Fruit fly (Drosophila melanogaster) whole organism, embryonic: ENCODE results near the gene shv.

Experiments
- Abd-B ChIP-seq: fragments of 200-800 bp; sonication (Bioruptor generic); optimal IDR thresholded peaks from 2 replicates; lab custom pipeline; 2018; ENCODE audit warnings: missing biosample characterization, mild to moderate bottlenecking, missing genetic modification characterization, moderate library complexity
- CG10366 ChIP-seq: fragments of 200-800 bp; sonication (Bioruptor generic); IDR thresholded peaks from 2 replicates; pipeline ENCODE4 v1.3.6; 2022; ENCODE audit warnings: missing biosample characterization, missing genetic modification characterization
- CG12219 ChIP-seq: fragments of 200-800 bp; sonication (Bioruptor generic); optimal IDR thresholded peaks from 3 replicates; lab custom pipeline; 2018; ENCODE audit warnings: missing biosample characterization, mild to moderate bottlenecking, missing genetic modification characterization
- CG12942 ChIP-seq: fragments of 200-800 bp; sonication (Bioruptor generic); optimal IDR thresholded peaks from 3 replicates; lab custom pipeline; 2016; ENCODE audit warnings: missing biosample characterization, missing genetic modification characterization
- CG15479 ChIP-seq: fragments of 200-800 bp; sonication (Bioruptor generic); optimal IDR thresholded peaks from 3 replicates; lab custom pipeline; 2019; ENCODE audit warnings: missing biosample characterization, mild to moderate bottlenecking, missing genetic modification characterization, moderate library complexity
- CG16863 ChIP-seq: fragments of 200-800 bp; sonication (Bioruptor generic); optimal IDR thresholded peaks from 3 replicates; lab custom pipeline; 2016; ENCODE audit warnings: missing biosample characterization, missing genetic modification characterization
- CG18476 ChIP-seq: fragments of 200-800 bp; sonication (Bioruptor generic); optimal IDR thresholded peaks from 2 replicates; lab custom pipeline; 2016; ENCODE audit warnings: missing biosample characterization, mild to moderate bottlenecking, missing genetic modification characterization
- CG18764 ChIP-seq: fragments of 200-800 bp; sonication (Bioruptor generic); optimal IDR thresholded peaks from 3 replicates; lab custom pipeline; 2016; ENCODE audit warnings: missing biosample characterization, missing genetic modification characterization
- CG32532 ChIP-seq: fragments of 200-800 bp; sonication (Bioruptor generic); IDR thresholded peaks from 2 replicates; pipeline ENCODE4 v1.3.6; 2022; ENCODE audit warnings: missing biosample characterization, missing genetic modification characterization
- CG4404 ChIP-seq: fragments of 200-800 bp; sonication (Bioruptor generic); IDR thresholded peaks from 2 replicates; pipeline ENCODE4 v1.3.6; 2022; ENCODE audit warnings: missing biosample characterization, missing genetic modification characterization
- CG6683 ChIP-seq: fragments of 200-800 bp; sonication (Bioruptor generic); optimal IDR thresholded peaks from 2 replicates; lab custom pipeline; 2017; ENCODE audit warnings: missing biosample characterization, mild to moderate bottlenecking, missing genetic modification characterization, missing genetic modification reagents
- CG6854 ChIP-seq: fragments of 200-800 bp; sonication (Bioruptor generic); optimal IDR thresholded peaks from 3 replicates; lab custom pipeline; 2017; ENCODE audit warnings: missing biosample characterization, mild to moderate bottlenecking, missing genetic modification characterization
- CG7745 ChIP-seq: fragments of 200-800 bp; sonication (Bioruptor generic); optimal IDR thresholded peaks from 2 replicates; lab custom pipeline; 2018; ENCODE audit warnings: missing biosample characterization, mild to moderate bottlenecking, missing genetic modification characterization, moderate library complexity
- CG7786 ChIP-seq: fragments of 200-800 bp; sonication (Bioruptor generic); optimal IDR thresholded peaks from 2 replicates; lab custom pipeline; 2016; ENCODE audit warnings: missing biosample characterization, missing genetic modification characterization
- CG8089 ChIP-seq: fragments of 200-800 bp; sonication (Bioruptor generic); optimal IDR thresholded peaks from 3 replicates; lab custom pipeline; 2016; ENCODE audit warnings: missing biosample characterization, missing genetic modification characterization
- CoRest ChIP-seq: fragments of 200-800 bp; sonication (Bioruptor generic); optimal IDR thresholded peaks from 3 replicates; lab custom pipeline; 2018; ENCODE audit warnings: missing biosample characterization, mild to moderate bottlenecking, missing genetic modification characterization, moderate library complexity
- H2.0 ChIP-seq: fragments of 200-800 bp; sonication (Bioruptor generic); IDR thresholded peaks from 2 replicates; pipeline ENCODE4 v1.3.6; 2022; ENCODE audit warnings: missing biosample characterization, missing genetic modification characterization
- Med ChIP-seq: fragments of 200-800 bp; sonication (Bioruptor generic); peaks from one replicate; lab custom pipeline; 2016; ENCODE audit warnings: missing biosample characterization, missing genetic modification characterization, mild to moderate bottlenecking, inconsistent platforms, moderate library complexity
- Mes4 ChIP-seq: fragments of 200-800 bp; sonication (Bioruptor generic); optimal IDR thresholded peaks from 2 replicates; lab custom pipeline; 2016; ENCODE audit warnings: missing biosample characterization, missing genetic modification characterization
- Opbp ChIP-seq: fragments of 200-800 bp; sonication (Bioruptor generic); IDR thresholded peaks from 3 replicates; pipeline ENCODE4 v1.3.6; 2022; ENCODE audit warnings: missing biosample characterization, missing genetic modification characterization; ENCODE audit not compliant: partially characterized antibody
- PHDP ChIP-seq: fragments of 200-800 bp; sonication (Bioruptor generic); optimal IDR thresholded peaks from 3 replicates; lab custom pipeline; 2018; ENCODE audit warnings: missing biosample characterization, mild to moderate bottlenecking, missing genetic modification characterization, moderate library complexity
- Sox102F ChIP-seq: fragments of 200-800 bp; sonication (Bioruptor generic); optimal IDR thresholded peaks from 2 replicates; lab custom pipeline; 2018; ENCODE audit warnings: missing biosample characterization, mild to moderate bottlenecking, missing genetic modification characterization, moderate library complexity
- Ssrp ChIP-seq: fragments of 200-800 bp; sonication (Bioruptor generic); optimal IDR thresholded peaks from 2 replicates; lab custom pipeline; 2018; ENCODE audit warnings: missing biosample characterization, mild to moderate bottlenecking, missing genetic modification characterization, moderate library complexity
- Xrp1 ChIP-seq: fragments of 200-800 bp; sonication (Bioruptor generic); IDR thresholded peaks from 2 replicates; pipeline ENCODE4 v1.3.6; 2022; ENCODE audit warnings: missing biosample characterization, missing genetic modification characterization
- cato ChIP-seq: fragments of 200-800 bp; sonication (Bioruptor generic); optimal IDR thresholded peaks from 2 replicates; lab custom pipeline; 2016; ENCODE audit warnings: missing biosample characterization, missing genetic modification characterization, borderline replicate concordance
- chif ChIP-seq, 2 experiments: fragments of 200-800 bp; sonication (Bioruptor generic); optimal IDR thresholded peaks; 3 replicates each; lab custom pipeline; 2016; ENCODE audit warnings: missing biosample characterization in 2 of 2, missing genetic modification characterization in 2 of 2
- dysf ChIP-seq: fragments of 200-800 bp; sonication (Bioruptor generic); IDR thresholded peaks from 3 replicates; pipeline ENCODE4 v1.3.6; 2022; ENCODE audit warnings: missing biosample characterization, missing genetic modification characterization
- grau ChIP-seq: fragments of 200-800 bp; optimal IDR thresholded peaks from 3 replicates; lab custom pipeline; 2019; ENCODE audit warnings: missing biosample characterization, mild to moderate bottlenecking, missing genetic modification characterization, moderate library complexity
- hb ChIP-seq: fragments of 200-800 bp; sonication (Bioruptor generic); IDR thresholded peaks from 3 replicates; pipeline ENCODE4 v1.3.6; 2022; ENCODE audit warnings: missing biosample characterization, missing genetic modification characterization; ENCODE audit not compliant: partially characterized antibody
- hbn ChIP-seq: fragments of 200-800 bp; sonication (Bioruptor generic); IDR thresholded peaks from 2 replicates; pipeline ENCODE4 v1.3.6; 2022; ENCODE audit warnings: missing biosample characterization, missing genetic modification characterization; ENCODE audit not compliant: partially characterized antibody
- kni ChIP-seq: fragments of 200-800 bp; sonication (Bioruptor generic); optimal IDR thresholded peaks from 3 replicates; lab custom pipeline; 2017; ENCODE audit warnings: mild to moderate bottlenecking, missing biosample characterization, missing genetic modification reagents, missing genetic modification characterization
- mld ChIP-seq: fragments of 200-800 bp; sonication (Bioruptor generic); IDR thresholded peaks from 3 replicates; pipeline ENCODE4 v1.3.6; 2022; ENCODE audit warnings: missing biosample characterization, missing genetic modification characterization; ENCODE audit not compliant: partially characterized antibody
- org-1 ChIP-seq: fragments of 200-800 bp; sonication (Bioruptor generic); optimal IDR thresholded peaks from 2 replicates; lab custom pipeline; 2017; ENCODE audit warnings: missing biosample characterization, missing genetic modification characterization
- p53 ChIP-seq: fragments of 200-800 bp; sonication (Bioruptor generic); optimal IDR thresholded peaks from 2 replicates; lab custom pipeline; 2016; ENCODE audit warnings: missing biosample characterization, missing genetic modification characterization
- pan ChIP-seq, 4 experiments: fragments of >200 bp in 3 of 4; fragments of 200-800 bp in 1 of 4; sonication (Bioruptor generic) in 1 of 4; optimal IDR thresholded peaks in 3 of 4; IDR thresholded peaks in 1 of 4; 2 replicates each; pipeline versions ENCODE4 v1.3.6 to Lab custom; 2017 to 2022; ENCODE audit warnings: missing biosample characterization in 2 of 4, missing genetic modification characterization in 2 of 4, mixed read lengths in 1 of 4
- pfk ChIP-seq: fragments of 200-800 bp; sonication (Bioruptor generic); optimal IDR thresholded peaks from 2 replicates; lab custom pipeline; 2018; ENCODE audit warnings: missing biosample characterization, mild to moderate bottlenecking, missing genetic modification characterization, moderate library complexity
- schlank ChIP-seq: fragments of 200-800 bp; sonication (Bioruptor generic); optimal IDR thresholded peaks from 2 replicates; lab custom pipeline; 2018; ENCODE audit warnings: missing biosample characterization, mild to moderate bottlenecking, missing genetic modification characterization
- sd ChIP-seq: fragments of 200-800 bp; sonication (Bioruptor generic); optimal IDR thresholded peaks from 3 replicates; lab custom pipeline; 2018; ENCODE audit warnings: missing biosample characterization, mild to moderate bottlenecking, missing genetic modification characterization, moderate library complexity
- shn ChIP-seq: fragments of 200-800 bp; sonication (Bioruptor generic); optimal IDR thresholded peaks from 3 replicates; lab custom pipeline; 2016; ENCODE audit warnings: missing biosample characterization, missing genetic modification characterization
- tin ChIP-seq: fragments of 200-800 bp; sonication (Bioruptor generic); optimal IDR thresholded peaks from 3 replicates; lab custom pipeline; 2016; ENCODE audit warnings: missing biosample characterization, missing genetic modification characterization
- unpg ChIP-seq: fragments of 200-800 bp; sonication (Bioruptor generic); optimal IDR thresholded peaks from 3 replicates; lab custom pipeline; 2018; ENCODE audit warnings: missing biosample characterization, mild to moderate bottlenecking, missing genetic modification characterization, moderate library complexity
- vnd ChIP-seq: fragments of 200-800 bp; sonication (Bioruptor generic); IDR thresholded peaks from 3 replicates; pipeline ENCODE4 v1.3.6; 2022; ENCODE audit warnings: missing biosample characterization, missing genetic modification characterization; ENCODE audit not compliant: partially characterized antibody
- wek ChIP-seq: fragments of 200-800 bp; sonication (Bioruptor generic); optimal IDR thresholded peaks from 3 replicates; lab custom pipeline; 2018; ENCODE audit warnings: missing biosample characterization, mild to moderate bottlenecking, missing genetic modification characterization, moderate library complexity
- wor ChIP-seq: fragments of 200-800 bp; sonication (Bioruptor generic); IDR thresholded peaks from 2 replicates; pipeline ENCODE4 v1.3.6; 2022; ENCODE audit warnings: missing biosample characterization, missing genetic modification characterization

The shv gene

dm6 chr2L:440638-441454 is 12.1 kb upstream of the shv start (continued):
- TF ChIP-seq CG18476 (peak; percentile 1), Ssrp (tag; lab: Kevin White, UChicago) (peak; percentile 76), CoRest (tag; lab: Kevin White, UChicago) (peak; percentile 55)

dm6 chr2L:441455-441730 is 11.5 kb upstream of the shv start:
- TF ChIP-seq Opbp (GFP tag; lab: Robert Waterston, UW): 0 out of 3 replicates have a peak, but pooled peaks have one; percentile 27
- peak; percentile 13 for TF ChIP-seq kni (GFP tag; lab: Kevin White, UChicago)
- peak; percentile 26 for TF ChIP-seq sd (tag; lab: Kevin White, UChicago)
- no peak for TF ChIP-seq wor (GFP tag; lab: Robert Waterston, UW)
- TF ChIP-seq schlank (tag; lab: Kevin White, UChicago): no peak
- peak; percentile 30 for TF ChIP-seq Med
- TF ChIP-seq vnd: no peak
- TF ChIP-seq unpg (GFP tag; lab: Kevin White, UChicago): no peak
- no peak for TF ChIP-seq PHDP (tag; lab: Kevin White, UChicago)
- TF ChIP-seq CG16863: no peak
- no peak for TF ChIP-seq mld (GFP tag; lab: Robert Waterston, UW)
- TF ChIP-seq CG7745 (tag; lab: Kevin White, UChicago): peak; percentile 51
- no peak for TF ChIP-seq CG32532 (GFP tag; lab: Robert Waterston, UW)

- TF ChIP-seq CG15479 (GFP tag; lab: Kevin White, UChicago) (peak; percentile 63), CG16863 (peak; percentile 86), Sox102F (GFP tag; lab: Kevin White, UChicago) (peak; percentile 90), Xrp1 (GFP tag; lab: Robert Waterston, UW) (peak; percentile 93), grau (tag; lab: Kevin White, UChicago) (peak; percentile 76), Mes4 (GFP tag; lab: Kevin White, UChicago) (peak; percentile 80), wek (GFP tag; lab: Kevin White, UChicago) (peak; percentile 66), shn (GFP tag; lab: Kevin White, UChicago) (peak; percentile 79), hb (GFP tag; lab: Robert Waterston, UW) (no peak), CG12942 (GFP tag; lab: Kevin White, UChicago) (peak; percentile 79), CG7786 (peak; percentile 80), pfk (no peak), CG4404 (peak; percentile 83), CG18764 (GFP tag; lab: Kevin White, UChicago) (peak; percentile 66), H2.0 (GFP tag; lab: Robert Waterston, UW) (peak; percentile 86), chif (GFP tag; optimal IDR thresholded peaks at IDR 0.05; lab: Kevin White, UChicago) (peak; percentile 78 to 94), cato (peak; percentile 73), CG6854 (peak; percentile 42), CG8089 (GFP tag; lab: Kevin White, UChicago) (peak; percentile 86), pan (optimal IDR thresholded peaks at IDR 0.05; lab: Kevin White, UChicago) (no peak), pan (GFP tag; optimal IDR thresholded peaks at IDR 0.05 in 1 of 2, IDR thresholded peaks at IDR 0.05 in 1 of 2) (peak in 1 of 2 experiments; percentile 85), org-1 (GFP tag; lab: Kevin White, UChicago) (peak; percentile 70), dysf (GFP tag; lab: Robert Waterston, UW) (peak; percentile 73), Abd-B (no peak), CG10366 (GFP tag; lab: Robert Waterston, UW) (peak; percentile 84), CG6683 (GFP tag; lab: Kevin White, UChicago) (no peak), hbn (GFP tag; lab: Robert Waterston, UW) (no peak), p53 (GFP tag; lab: Kevin White, UChicago) (peak; percentile 72), tin (GFP tag; lab: Kevin White, UChicago) (peak; percentile 87), CG12219 (GFP tag; lab: Kevin White, UChicago) (peak; percentile 78)
Observed at dm6 chr2L:441927-442691, 10.8 kb upstream of the shv start.
